Fruit fly (Drosophila melanogaster): ENCODE results near the gene eEF2.

The eEF2 gene

dm6 chr2L:21681322-21682268 lies at the start of gene eEF2 (continued):
- TF ChIP-seq mam (GFP tag; optimal IDR thresholded peaks at IDR 0.05) (peak; percentile 71), HmgD (GFP tag; optimal IDR thresholded peaks at IDR 0.05) (peak; percentile 72), Adf1 (GFP tag; IDR thresholded peaks at IDR 0.05) (peak; percentile 50), CG3281 (GFP tag; optimal IDR thresholded peaks at IDR 0.05) (peak; percentile 84), CG2875 (GFP tag; optimal IDR thresholded peaks at IDR 0.05) (peak; percentile 74), cwo (GFP tag; optimal IDR thresholded peaks at IDR 0.05) (peak; percentile 58), GATAe (GFP tag; conservative IDR thresholded peaks at IDR 0.05) (no peak), ash1 (GFP tag; optimal IDR thresholded peaks at IDR 0.05) (peak; percentile 73), CG2202 (tag; optimal IDR thresholded peaks at IDR 0.05) (peak; percentile 48), ewg (GFP tag; optimal IDR thresholded peaks at IDR 0.05) (peak; percentile 50), CG10209 (GFP tag; optimal IDR thresholded peaks at IDR 0.05) (peak; percentile 73), dm (GFP tag; optimal IDR thresholded peaks at IDR 0.05) (peak; percentile 97), ssp (GFP tag; IDR thresholded peaks at IDR 0.05) (no peak), kni (GFP tag; optimal IDR thresholded peaks at IDR 0.05) (peak; percentile 46), inv (GFP tag; IDR thresholded peaks at IDR 0.05; ENCODE audit: partially characterized antibody) (peak; percentile 92), ftz-f1 (GFP tag; optimal IDR thresholded peaks at IDR 0.05) (peak; percentile 30), CG17802 (tag; optimal IDR thresholded peaks at IDR 0.05) (peak; percentile 39), CG3407 (GFP tag; optimal IDR thresholded peaks at IDR 0.05) (peak; percentile 54), al (GFP tag; IDR thresholded peaks at IDR 0.05) (no peak; the same call in 1 of the 2 replicates), pb (GFP tag; optimal IDR thresholded peaks at IDR 0.05) (peak; percentile 44), CG8388 (GFP tag; optimal IDR thresholded peaks at IDR 0.05) (peak; percentile 61), Myb (GFP tag; optimal IDR thresholded peaks at IDR 0.05) (peak; percentile 61), dimm (GFP tag; IDR thresholded peaks at IDR 0.05) (no peak), tgo (GFP tag; IDR thresholded peaks at IDR 0.05) (peak; percentile 55), lov (optimal IDR thresholded peaks at IDR 0.05) (no peak), lov (GFP tag; IDR thresholded peaks at IDR 0.05) (peak; percentile 89; the same call in 2 of the 3 replicates), CG10565 (GFP tag; optimal IDR thresholded peaks at IDR 0.05) (no peak), bowl (GFP tag; IDR thresholded peaks at IDR 0.05) (peak; percentile 40; the same call in 1 of the 2 replicates), Taf1 (GFP tag; IDR thresholded peaks at IDR 0.05) (no peak; the same call in 1 of the 2 replicates), CG15011 (GFP tag; optimal IDR thresholded peaks at IDR 0.05) (peak; percentile 52), Eip74EF (GFP tag; optimal IDR thresholded peaks at IDR 0.05) (peak in 1 of 2 experiments; percentile 60), E2f2 (GFP tag; IDR thresholded peaks at IDR 0.05) (peak; percentile 62), ci (GFP tag; IDR thresholded peaks at IDR 0.05) (peak; percentile 96), tin (GFP tag; optimal IDR thresholded peaks at IDR 0.05) (peak; percentile 31), CG30431 (GFP tag; optimal IDR thresholded peaks at IDR 0.05) (peak; percentile 55), Dref (GFP tag; IDR thresholded peaks at IDR 0.05) (peak; percentile 86), pzg (GFP tag; optimal IDR thresholded peaks at IDR 0.05) (peak; percentile 77), Dll (GFP tag; IDR thresholded peaks at IDR 0.05; ENCODE audit: partially characterized antibody) (peak; percentile 92), CG3838 (GFP tag; optimal IDR thresholded peaks at IDR 0.05) (no peak), slou (GFP tag; optimal IDR thresholded peaks at IDR 0.05) (peak; percentile 38), CG13894 (tag; optimal IDR thresholded peaks at IDR 0.05) (peak; percentile 84), CG10979 (tag; optimal IDR thresholded peaks at IDR 0.05) (peak; percentile 54), sug (tag; optimal IDR thresholded peaks at IDR 0.05) (peak; percentile 74), CG8089 (GFP tag; optimal IDR thresholded peaks at IDR 0.05) (peak; percentile 79), fru (optimal IDR thresholded peaks at IDR 0.05) (no peak), CG2116 (GFP tag; optimal IDR thresholded peaks at IDR 0.05) (peak; percentile 81), dysf (GFP tag; IDR thresholded peaks at IDR 0.05) (no peak), dmrt99B (tag; optimal IDR thresholded peaks at IDR 0.05) (peak; percentile 53), CG11398 (GFP tag; optimal IDR thresholded peaks at IDR 0.05) (peak; percentile 82)

Measured in whole organism, embryonic.